Fruit fly (Drosophila melanogaster): ENCODE results near the gene rg.

Gene rg

dm6 chrX:5045158-5045557, 40.4 kb upstream of the rg start:
- TF ChIP-seq Pif1A (GFP tag; optimal IDR thresholded peaks at IDR 0.05) (peak; percentile 60), CG14655 (GFP tag; optimal IDR thresholded peaks at IDR 0.05) (peak; percentile 93), fd96Ca (GFP tag; IDR thresholded peaks at IDR 0.05) (0 out of 3 replicates have a peak, but pooled peaks have one; percentile 44), CG15710 (tag; optimal IDR thresholded peaks at IDR 0.05) (peak; percentile 73), CG8159 (tag; optimal IDR thresholded peaks at IDR 0.05) (peak; percentile 82), gl (tag; optimal IDR thresholded peaks at IDR 0.05) (no peak), CG9948 (tag; optimal IDR thresholded peaks at IDR 0.05) (peak; percentile 91), CG13204 (GFP tag; optimal IDR thresholded peaks at IDR 0.05) (peak; percentile 38), Pif1B (GFP tag; optimal IDR thresholded peaks at IDR 0.05) (peak; percentile 68), D1 (tag; optimal IDR thresholded peaks at IDR 0.05) (peak; percentile 77), CG12605 (GFP tag; IDR thresholded peaks at IDR 0.05) (no peak), CG4496 (GFP tag; IDR thresholded peaks at IDR 0.05) (no peak; the same call in 2 of the 3 replicates), CG32121 (GFP tag; IDR thresholded peaks at IDR 0.05) (no peak), CG17806 (tag; optimal IDR thresholded peaks at IDR 0.05) (peak; percentile 84), EcR (GFP tag; optimal IDR thresholded peaks at IDR 0.05) (no peak), Ets98B (GFP tag; IDR thresholded peaks at IDR 0.05) (no peak), CG34367 (tag; optimal IDR thresholded peaks at IDR 0.05) (peak; percentile 81), CG8301 (tag; optimal IDR thresholded peaks at IDR 0.05) (peak; percentile 80), CG10348 (GFP tag; IDR thresholded peaks at IDR 0.05) (no peak), rn (GFP tag; IDR thresholded peaks at IDR 0.05) (no peak), Snoo (tag; optimal IDR thresholded peaks at IDR 0.05) (peak; percentile 57)

dm6 chrX:5046256-5046894, 39.2 kb upstream of the rg start:
- TF ChIP-seq CG8159 (tag; optimal IDR thresholded peaks at IDR 0.05) = peak; percentile 92
- peak; percentile 83 for TF ChIP-seq CG12605 (GFP tag; IDR thresholded peaks at IDR 0.05)
- TF ChIP-seq fd96Ca (GFP tag; IDR thresholded peaks at IDR 0.05) = peak; percentile 67
- no peak for TF ChIP-seq CG10348 (GFP tag; IDR thresholded peaks at IDR 0.05)
- peak; percentile 85 for TF ChIP-seq Pif1A (GFP tag; optimal IDR thresholded peaks at IDR 0.05)
- peak; percentile 61 for TF ChIP-seq gl (tag; optimal IDR thresholded peaks at IDR 0.05)
- TF ChIP-seq rn (GFP tag; IDR thresholded peaks at IDR 0.05) = peak; percentile 66; the same call in 1 of the 2 replicates
- peak; percentile 84 for TF ChIP-seq CG34367 (tag; optimal IDR thresholded peaks at IDR 0.05)
- peak; percentile 89 for TF ChIP-seq Snoo (tag; optimal IDR thresholded peaks at IDR 0.05)
- TF ChIP-seq CG32121 (GFP tag; IDR thresholded peaks at IDR 0.05) = peak; percentile 82
- TF ChIP-seq CG13204 (GFP tag; optimal IDR thresholded peaks at IDR 0.05) = peak; percentile 57
- TF ChIP-seq CG17806 (tag; optimal IDR thresholded peaks at IDR 0.05) = peak; percentile 88
- TF ChIP-seq EcR (GFP tag; optimal IDR thresholded peaks at IDR 0.05) = peak; percentile 9
- TF ChIP-seq CG8301 (tag; optimal IDR thresholded peaks at IDR 0.05) = peak; percentile 88
- peak; percentile 91 for TF ChIP-seq CG9948 (tag; optimal IDR thresholded peaks at IDR 0.05)
- peak; percentile 91 for TF ChIP-seq D1 (tag; optimal IDR thresholded peaks at IDR 0.05)
- TF ChIP-seq Ets98B (GFP tag; IDR thresholded peaks at IDR 0.05) = peak; percentile 85
- TF ChIP-seq CG15710 (tag; optimal IDR thresholded peaks at IDR 0.05) = peak; percentile 90
- peak; percentile 87 for TF ChIP-seq Pif1B (GFP tag; optimal IDR thresholded peaks at IDR 0.05)
- TF ChIP-seq CG14655 (GFP tag; optimal IDR thresholded peaks at IDR 0.05) = peak; percentile 90
- TF ChIP-seq CG4496 (GFP tag; IDR thresholded peaks at IDR 0.05) = peak; percentile 88

- TF ChIP-seq EcR (GFP tag; optimal IDR thresholded peaks at IDR 0.05) = no peak
- no peak for TF ChIP-seq CG8301 (tag; optimal IDR thresholded peaks at IDR 0.05)
- no peak for TF ChIP-seq gl (tag; optimal IDR thresholded peaks at IDR 0.05)
- no peak for TF ChIP-seq CG4496 (GFP tag; IDR thresholded peaks at IDR 0.05)
- no peak for TF ChIP-seq CG9948 (tag; optimal IDR thresholded peaks at IDR 0.05)
- TF ChIP-seq CG14655 (GFP tag; optimal IDR thresholded peaks at IDR 0.05) = no peak
- TF ChIP-seq CG10348 (GFP tag; IDR thresholded peaks at IDR 0.05) = no peak
- no peak for TF ChIP-seq Pif1A (GFP tag; optimal IDR thresholded peaks at IDR 0.05)
- TF ChIP-seq CG32121 (GFP tag; IDR thresholded peaks at IDR 0.05) = no peak
- no peak for TF ChIP-seq CG12605 (GFP tag; IDR thresholded peaks at IDR 0.05)
- TF ChIP-seq Ets98B (GFP tag; IDR thresholded peaks at IDR 0.05) = no peak
Observed at dm6 chrX:5046895-5047306, 38.7 kb upstream of the rg start.

- TF ChIP-seq fd96Ca (GFP tag; IDR thresholded peaks at IDR 0.05) (0 out of 3 replicates have a peak, but pooled peaks have one; percentile 8), EcR (GFP tag; optimal IDR thresholded peaks at IDR 0.05) (no peak)
Observed at dm6 chrX:5047886-5048533, 37.5 kb upstream of the rg start, which contains the start of gene ovo. Gene ovo (plus strand): TSS chrX:5048273.

- TF ChIP-seq rn (GFP tag; IDR thresholded peaks at IDR 0.05) = no peak
- no peak for TF ChIP-seq Ets98B (GFP tag; IDR thresholded peaks at IDR 0.05)
- no peak for TF ChIP-seq Pif1B (GFP tag; optimal IDR thresholded peaks at IDR 0.05)
- TF ChIP-seq CG8159 (tag; optimal IDR thresholded peaks at IDR 0.05) = peak; percentile 27
- TF ChIP-seq CG17806 (tag; optimal IDR thresholded peaks at IDR 0.05) = peak; percentile 30
- TF ChIP-seq EcR (GFP tag; optimal IDR thresholded peaks at IDR 0.05) = peak; percentile 66
- TF ChIP-seq CG32121 (GFP tag; IDR thresholded peaks at IDR 0.05) = no peak
- TF ChIP-seq Pif1A (GFP tag; optimal IDR thresholded peaks at IDR 0.05) = no peak
- TF ChIP-seq D1 (tag; optimal IDR thresholded peaks at IDR 0.05) = no peak
- TF ChIP-seq CG9948 (tag; optimal IDR thresholded peaks at IDR 0.05) = peak; percentile 35
- TF ChIP-seq CG14655 (GFP tag; optimal IDR thresholded peaks at IDR 0.05) = peak; percentile 32
- TF ChIP-seq CG34367 (tag; optimal IDR thresholded peaks at IDR 0.05) = peak; percentile 33
- TF ChIP-seq CG12605 (GFP tag; IDR thresholded peaks at IDR 0.05) = peak; percentile 29; the same call in 1 of the 2 replicates
- TF ChIP-seq CG4496 (GFP tag; IDR thresholded peaks at IDR 0.05) = no peak
- TF ChIP-seq Snoo (tag; optimal IDR thresholded peaks at IDR 0.05) = no peak
- peak; percentile 23 for TF ChIP-seq CG15710 (tag; optimal IDR thresholded peaks at IDR 0.05)
- TF ChIP-seq CG10348 (GFP tag; IDR thresholded peaks at IDR 0.05) = no peak
- TF ChIP-seq fd96Ca (GFP tag; IDR thresholded peaks at IDR 0.05) = no peak
- peak; percentile 55 for TF ChIP-seq gl (tag; optimal IDR thresholded peaks at IDR 0.05)
- no peak for TF ChIP-seq CG8301 (tag; optimal IDR thresholded peaks at IDR 0.05)
- TF ChIP-seq CG13204 (GFP tag; optimal IDR thresholded peaks at IDR 0.05) = peak; percentile 26
Observed at dm6 chrX:5051049-5051448, 34.5 kb upstream of the rg start.
